Fruit fly (Drosophila melanogaster) whole organism, adult: ENCODE results near the gene CG2186.

Experiments
- CG11617 ChIP-seq: fragments of 200-800 bp; sonication (Bioruptor generic); optimal IDR thresholded peaks from 2 replicates; lab custom pipeline; 2017; ENCODE audit warnings: mild to moderate bottlenecking, missing biosample characterization, missing genetic modification reagents, missing genetic modification characterization
- CG12768 ChIP-seq: fragments of 200-800 bp; sonication (Bioruptor generic); optimal IDR thresholded peaks from 2 replicates; lab custom pipeline; 2017; ENCODE audit warnings: missing biosample characterization, missing genetic modification characterization, mild to moderate bottlenecking, moderate library complexity, missing genetic modification reagents
- CG14711 ChIP-seq: fragments of 200-800 bp; sonication (Bioruptor generic); optimal IDR thresholded peaks from 2 replicates; lab custom pipeline; 2018; ENCODE audit warnings: missing biosample characterization, mild to moderate bottlenecking, missing genetic modification characterization, moderate library complexity
- CG1620 ChIP-seq: fragments of 200-800 bp; sonication (Bioruptor generic); optimal IDR thresholded peaks from 2 replicates; lab custom pipeline; 2016; ENCODE audit warnings: missing biosample characterization, missing genetic modification characterization
- CG33017 ChIP-seq: fragments of 200-800 bp; sonication (Bioruptor generic); optimal IDR thresholded peaks from 2 replicates; lab custom pipeline; 2018; ENCODE audit warnings: missing biosample characterization, mild to moderate bottlenecking, missing genetic modification characterization, moderate library complexity
- CG5204 ChIP-seq: fragments of 200-800 bp; sonication (Bioruptor generic); optimal IDR thresholded peaks from 2 replicates; lab custom pipeline; 2016; ENCODE audit warnings: missing biosample characterization, missing genetic modification characterization
- CG7045 ChIP-seq: fragments of 200-800 bp; sonication (Bioruptor generic); optimal IDR thresholded peaks from 2 replicates; lab custom pipeline; 2017; ENCODE audit warnings: missing biosample characterization, mild to moderate bottlenecking, missing genetic modification characterization
- CG7101 ChIP-seq: fragments of 200-800 bp; sonication (Bioruptor generic); optimal IDR thresholded peaks from 2 replicates; lab custom pipeline; 2018; ENCODE audit warnings: missing biosample characterization, mild to moderate bottlenecking, missing genetic modification characterization, moderate library complexity
- Clk ChIP-seq: fragments of 200-800 bp; sonication (Bioruptor generic); optimal IDR thresholded peaks from 2 replicates; lab custom pipeline; 2017; ENCODE audit warnings: missing biosample characterization, missing genetic modification characterization
- Crg-1 ChIP-seq: fragments of 200-800 bp; sonication (Bioruptor generic); optimal IDR thresholded peaks from 2 replicates; lab custom pipeline; 2016; ENCODE audit warnings: missing biosample characterization, missing genetic modification characterization
- Hr96 ChIP-seq: fragments of 200-800 bp; sonication (Bioruptor generic); optimal IDR thresholded peaks from 2 replicates; lab custom pipeline; 2016; ENCODE audit warnings: missing biosample characterization, missing genetic modification characterization
- Mnt ChIP-seq: fragments of 200-800 bp; sonication (Bioruptor generic); optimal IDR thresholded peaks from 2 replicates; lab custom pipeline; 2016; ENCODE audit warnings: missing biosample characterization, mild to moderate bottlenecking, missing genetic modification characterization
- bab1 ChIP-seq: fragments of 200-800 bp; sonication (Bioruptor generic); optimal IDR thresholded peaks from 3 replicates; lab custom pipeline; 2019; ENCODE audit warnings: missing biosample characterization, mild to moderate bottlenecking, missing genetic modification characterization, moderate library complexity
- cic ChIP-seq: fragments of 200-800 bp; sonication (Bioruptor generic); optimal IDR thresholded peaks from 2 replicates; lab custom pipeline; 2017; ENCODE audit warnings: missing biosample characterization, mild to moderate bottlenecking, missing genetic modification characterization, moderate library complexity
- cnc ChIP-seq, 2 experiments: fragments of >200 bp; optimal IDR thresholded peaks; 2 replicates each; lab custom pipeline; 2017
- kay ChIP-seq: fragments of 200-800 bp; sonication (Bioruptor generic); peaks from one replicate; lab custom pipeline; 2016; ENCODE audit warnings: missing biosample characterization, missing genetic modification characterization, borderline replicate concordance
- ovo ChIP-seq: fragments of 200-800 bp; sonication (Bioruptor generic); optimal IDR thresholded peaks from 2 replicates; lab custom pipeline; 2016; ENCODE audit warnings: missing biosample characterization, missing genetic modification characterization
- pad ChIP-seq: fragments of 200-800 bp; sonication (Bioruptor generic); optimal IDR thresholded peaks from 3 replicates; lab custom pipeline; 2017; ENCODE audit warnings: missing biosample characterization, missing genetic modification characterization, mild to moderate bottlenecking, moderate library complexity, missing genetic modification reagents
- tj ChIP-seq: fragments of 200-800 bp; sonication (Bioruptor generic); optimal IDR thresholded peaks from 3 replicates; lab custom pipeline; 2017; ENCODE audit warnings: missing biosample characterization, mild to moderate bottlenecking, missing genetic modification characterization, moderate library complexity
- toe ChIP-seq: fragments of 200-800 bp; sonication (Bioruptor generic); optimal IDR thresholded peaks from 2 replicates; lab custom pipeline; 2016; ENCODE audit warnings: missing biosample characterization, missing genetic modification characterization

CG2186 gene

dm6 chrX:10845256-10845655 lies 12.2 kb upstream of the CG2186 start:
- TF ChIP-seq CG1620 (GFP tag; lab: Kevin White, UChicago) (no peak), CG7045 (GFP tag; lab: Kevin White, UChicago) (no peak), ovo (GFP tag; lab: Kevin White, UChicago) (no peak), CG7101 (tag; lab: Kevin White, UChicago) (peak; percentile 42), cic (peak; percentile 74), Crg-1 (GFP tag; lab: Kevin White, UChicago) (no peak), tj (no peak), Mnt (GFP tag; lab: Kevin White, UChicago) (peak; percentile 49), CG33017 (tag; lab: Kevin White, UChicago) (peak; percentile 28), CG14711 (no peak), pad (GFP tag; lab: Kevin White, UChicago) (peak; percentile 21), Clk (no peak), Hr96 (GFP tag; lab: Kevin White, UChicago) (no peak), toe (GFP tag; lab: Kevin White, UChicago) (no peak), CG11617 (GFP tag; lab: Kevin White, UChicago) (no peak), CG12768 (GFP tag; lab: Kevin White, UChicago) (no peak), kay (GFP tag; lab: Kevin White, UChicago) (no peak), CG5204 (GFP tag; lab: Kevin White, UChicago) (no peak), cnc (optimal IDR thresholded peaks at IDR 0.05; lab: Kevin White, UChicago) (no peak), bab1 (GFP tag; lab: Kevin White, UChicago) (no peak)

DNA sequence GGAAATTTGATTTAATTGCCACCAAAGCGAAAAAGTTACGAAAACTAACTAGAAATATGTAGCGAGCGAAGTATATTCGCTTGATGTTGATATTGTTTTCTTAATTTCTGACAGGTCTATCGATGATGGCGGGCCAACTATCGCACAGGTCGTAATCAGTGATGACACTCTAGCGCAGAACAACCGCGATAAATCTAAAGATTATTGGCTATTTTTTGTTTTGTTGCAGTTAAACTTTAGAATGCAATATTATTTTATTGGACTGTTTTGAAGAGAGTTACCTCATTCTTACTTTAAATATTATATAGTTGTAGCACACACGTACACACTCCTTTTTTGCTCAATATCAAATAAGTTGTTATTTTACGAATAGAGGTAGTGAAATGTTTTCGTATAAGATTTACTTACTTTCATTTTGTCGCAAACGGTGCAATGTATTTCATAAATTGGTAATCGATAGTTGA lies 10.5 kb upstream of the CG2186 start, which contains the start of gene sbr:
Gene sbr (minus strand): TSS at position 121 of the 464 bp plus-strand sequence.
- TF ChIP-seq pad (GFP tag; lab: Kevin White, UChicago) = peak; percentile 31
- peak; percentile 45 for TF ChIP-seq CG1620 (GFP tag; lab: Kevin White, UChicago)
- TF ChIP-seq toe (GFP tag; lab: Kevin White, UChicago) = peak; percentile 45
- TF ChIP-seq CG11617 (GFP tag; lab: Kevin White, UChicago) = peak; percentile 36
- TF ChIP-seq cnc (optimal IDR thresholded peaks at IDR 0.05; lab: Kevin White, UChicago) = no peak
- TF ChIP-seq CG14711 = peak; percentile 12
- TF ChIP-seq kay (GFP tag; lab: Kevin White, UChicago) = no peak
- TF ChIP-seq Clk = no peak
- no peak for TF ChIP-seq CG33017 (tag; lab: Kevin White, UChicago)
- TF ChIP-seq CG7101 (tag; lab: Kevin White, UChicago) = peak; percentile 48
- peak; percentile 60 for TF ChIP-seq Crg-1 (GFP tag; lab: Kevin White, UChicago)

dm6 chrX:10847436-10847446 lies 10.2 kb upstream of the CG2186 start, which contains the start of gene Pgls:
Pgls (plus strand) TSS chrX:10847438.
- TF ChIP-seq ovo (GFP tag; lab: Kevin White, UChicago) = no peak
- TF ChIP-seq Hr96 (GFP tag; lab: Kevin White, UChicago) = no peak
- no peak for TF ChIP-seq cnc (optimal IDR thresholded peaks at IDR 0.05; lab: Kevin White, UChicago)
- no peak for TF ChIP-seq toe (GFP tag; lab: Kevin White, UChicago)
- TF ChIP-seq Clk = no peak
- TF ChIP-seq CG14711 = no peak
- TF ChIP-seq CG11617 (GFP tag; lab: Kevin White, UChicago) = no peak
- no peak for TF ChIP-seq CG7045 (GFP tag; lab: Kevin White, UChicago)
- no peak for TF ChIP-seq pad (GFP tag; lab: Kevin White, UChicago)
- no peak for TF ChIP-seq CG7101 (tag; lab: Kevin White, UChicago)
- TF ChIP-seq cic = no peak
- TF ChIP-seq CG1620 (GFP tag; lab: Kevin White, UChicago) = no peak
- no peak for TF ChIP-seq Mnt (GFP tag; lab: Kevin White, UChicago)
- no peak for TF ChIP-seq CG5204 (GFP tag; lab: Kevin White, UChicago)

DNA sequence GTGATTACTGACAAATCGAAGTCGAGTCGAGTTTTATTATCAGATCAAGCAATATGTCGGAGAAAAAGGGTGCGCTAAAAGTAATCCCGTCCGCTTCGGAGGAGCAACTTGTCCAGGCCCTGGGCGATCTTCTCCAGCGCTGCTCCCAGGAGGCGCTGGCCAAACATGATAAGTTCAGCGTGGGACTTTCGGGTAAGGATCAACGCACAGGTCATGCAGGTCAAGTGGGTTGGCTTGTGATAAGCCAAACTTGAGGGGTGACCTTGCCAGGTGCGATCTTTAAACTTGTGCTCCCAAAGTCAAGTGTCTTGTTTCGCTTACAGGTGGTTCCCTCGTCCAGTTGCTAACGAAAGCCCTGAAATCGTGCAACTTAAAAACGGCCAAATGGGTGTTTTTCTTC lies 10.0 kb upstream of the CG2186 start:
- TF ChIP-seq CG12768 (GFP tag; lab: Kevin White, UChicago) (no peak), CG7101 (tag; lab: Kevin White, UChicago) (no peak), CG1620 (GFP tag; lab: Kevin White, UChicago) (no peak), CG7045 (GFP tag; lab: Kevin White, UChicago) (no peak), Mnt (GFP tag; lab: Kevin White, UChicago) (no peak), CG11617 (GFP tag; lab: Kevin White, UChicago) (no peak), Hr96 (GFP tag; lab: Kevin White, UChicago) (no peak), CG14711 (no peak)

DNA sequence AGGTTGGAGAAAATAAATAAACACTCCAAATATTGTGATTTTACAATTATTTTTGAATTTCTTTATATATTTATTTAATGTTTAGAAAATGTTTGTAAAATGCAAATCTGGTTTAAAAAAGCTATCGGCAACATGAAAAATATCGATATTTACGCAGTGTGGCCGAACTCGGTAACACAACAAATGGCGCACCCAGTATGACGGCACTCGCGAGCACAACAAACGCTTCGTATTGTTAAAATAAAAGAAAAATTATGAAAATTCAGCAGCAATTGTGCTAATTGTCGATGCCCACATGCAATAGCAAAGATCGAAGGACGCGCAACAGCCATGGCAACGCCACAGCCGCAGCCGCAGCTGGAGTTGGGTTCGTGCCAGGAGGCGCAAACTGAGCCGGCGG lies 8.9 kb upstream of the CG2186 start, which contains the start of gene CG2202:
Gene CG2202 (plus strand): TSS at position 193 of the 400 bp plus-strand sequence.
- TF ChIP-seq Clk (no peak), CG14711 (peak; percentile 15), Mnt (GFP tag; lab: Kevin White, UChicago) (peak; percentile 34), bab1 (GFP tag; lab: Kevin White, UChicago) (peak; percentile 53), CG11617 (GFP tag; lab: Kevin White, UChicago) (no peak), ovo (GFP tag; lab: Kevin White, UChicago) (no peak), Crg-1 (GFP tag; lab: Kevin White, UChicago) (no peak), kay (GFP tag; lab: Kevin White, UChicago) (no peak), tj (peak; percentile 10)

dm6 chrX:10854686-10855085 lies 2.8 kb upstream of the CG2186 start, which contains the start of gene feo:
feo (minus strand) TSS chrX:10854869.
- TF ChIP-seq ovo (GFP tag; lab: Kevin White, UChicago) (peak; percentile 35), CG7101 (tag; lab: Kevin White, UChicago) (peak; percentile 3), cic (no peak), Mnt (GFP tag; lab: Kevin White, UChicago) (peak; percentile 14), bab1 (GFP tag; lab: Kevin White, UChicago) (peak; percentile 39), tj (no peak), Crg-1 (GFP tag; lab: Kevin White, UChicago) (no peak), CG7045 (GFP tag; lab: Kevin White, UChicago) (no peak), CG11617 (GFP tag; lab: Kevin White, UChicago) (no peak), CG14711 (peak; percentile 51), CG1620 (GFP tag; lab: Kevin White, UChicago) (no peak), Hr96 (GFP tag; lab: Kevin White, UChicago) (no peak), CG33017 (tag; lab: Kevin White, UChicago) (no peak), kay (GFP tag; lab: Kevin White, UChicago) (no peak)
